Fruit fly (Drosophila melanogaster): Measurements from ENCODE around the gene loco.
A peak's percentile ranks its signal among the peaks of the same experiment; 100 is the strongest.

The loco gene

dm6 chr3R:22635684-22636566 is 3.3 kb downstream of the loco start (continued):
- TF ChIP-seq ken (GFP tag; IDR thresholded peaks at IDR 0.05) (no peak), CG8388 (GFP tag; optimal IDR thresholded peaks at IDR 0.05) (no peak), CG7357 (GFP tag; IDR thresholded peaks at IDR 0.05) (no peak), cas (GFP tag; IDR thresholded peaks at IDR 0.05) (no peak), Jarid2 (GFP tag; optimal IDR thresholded peaks at IDR 0.05) (peak; percentile 71), Hey (tag; optimal IDR thresholded peaks at IDR 0.05) (no peak), Dad (GFP tag; optimal IDR thresholded peaks at IDR 0.05) (no peak), CG11093 (GFP tag; IDR thresholded peaks at IDR 0.05) (no peak), CG4854 (GFP tag; optimal IDR thresholded peaks at IDR 0.05) (no peak), gce (GFP tag; IDR thresholded peaks at IDR 0.05) (no peak), Deaf1 (tag; optimal IDR thresholded peaks at IDR 0.05) (peak; percentile 82), CG17361 (GFP tag; IDR thresholded peaks at IDR 0.05) (no peak), sens (GFP tag) (no peak), CG2202 (tag; optimal IDR thresholded peaks at IDR 0.05) (no peak), sug (tag; optimal IDR thresholded peaks at IDR 0.05) (peak; percentile 80), zf30C (GFP tag; optimal IDR thresholded peaks at IDR 0.05) (no peak), hkb (optimal IDR thresholded peaks at IDR 0.05) (no peak), hkb (GFP tag; IDR thresholded peaks at IDR 0.05) (no peak; the same call in 1 of the 2 replicates), CG4404 (GFP tag; IDR thresholded peaks at IDR 0.05) (no peak), Atf-2 (GFP tag; optimal IDR thresholded peaks at IDR 0.05) (no peak), zfh1 (GFP tag; IDR thresholded peaks at IDR 0.05) (no peak; the same call in 2 of the 3 replicates), CG11723 (GFP tag; optimal IDR thresholded peaks at IDR 0.05) (no peak), D19B (GFP tag; optimal IDR thresholded peaks at IDR 0.05) (no peak), Hmr (GFP tag; optimal IDR thresholded peaks at IDR 0.05) (peak; percentile 33), ems (GFP tag; optimal IDR thresholded peaks at IDR 0.05) (no peak), dimm (GFP tag; IDR thresholded peaks at IDR 0.05) (no peak), Hsf (GFP tag; optimal IDR thresholded peaks at IDR 0.05) (no peak), CG13775 (GFP tag; optimal IDR thresholded peaks at IDR 0.05) (no peak), odd (GFP tag; optimal IDR thresholded peaks at IDR 0.05) (no peak), CG8359 (GFP tag; optimal IDR thresholded peaks at IDR 0.05; ENCODE audit: borderline replicate concordance) (peak; percentile 22), exex (tag; optimal IDR thresholded peaks at IDR 0.05) (peak; percentile 38), CG15601 (tag; optimal IDR thresholded peaks at IDR 0.05) (no peak), Drgx (GFP tag; IDR thresholded peaks at IDR 0.05) (no peak), CG32767 (GFP tag; IDR thresholded peaks at IDR 0.05) (no peak), chinmo (GFP tag; IDR thresholded peaks at IDR 0.05; ENCODE audit: partially characterized antibody) (peak; percentile 83; the same call in 2 of the 4 replicates), NC2β (GFP tag; optimal IDR thresholded peaks at IDR 0.05) (no peak), CG15696 (tag; optimal IDR thresholded peaks at IDR 0.05) (no peak), ftz-f1 (GFP tag; optimal IDR thresholded peaks at IDR 0.05) (no peak), Rfx (GFP tag; IDR thresholded peaks at IDR 0.05) (no peak), Adf1 (GFP tag; IDR thresholded peaks at IDR 0.05) (peak; percentile 26; the same call in 1 of the 2 replicates), hb (GFP tag; IDR thresholded peaks at IDR 0.05; ENCODE audit: partially characterized antibody) (no peak), CG7928 (GFP tag; optimal IDR thresholded peaks at IDR 0.05) (no peak), wdn (GFP tag; IDR thresholded peaks at IDR 0.05) (no peak), corto (GFP tag; optimal IDR thresholded peaks at IDR 0.05) (peak; percentile 55), MTF-1 (GFP tag; optimal IDR thresholded peaks at IDR 0.05; ENCODE audit: borderline replicate concordance) (no peak), H2.0 (GFP tag; IDR thresholded peaks at IDR 0.05) (no peak), gcm (GFP tag; optimal IDR thresholded peaks at IDR 0.05) (no peak), toy (GFP tag; IDR thresholded peaks at IDR 0.05) (no peak), run (tag; optimal IDR thresholded peaks at IDR 0.05) (no peak), CG13894 (tag; optimal IDR thresholded peaks at IDR 0.05) (no peak)
